Fruit fly (Drosophila melanogaster) whole organism, embryonic: Measurements from ENCODE around the gene Usp10.

Source experiments
- Awh ChIP-seq: fragments of 200-800 bp; sonication (Bioruptor generic); IDR thresholded peaks from 2 replicates; pipeline ENCODE4, ENCODE4 v1.3.6; 2022; ENCODE audit warnings: missing biosample characterization, missing genetic modification characterization
- BtbVII ChIP-seq: fragments of 200-800 bp; sonication (Bioruptor generic); optimal IDR thresholded peaks from 3 replicates; lab custom pipeline; 2017; ENCODE audit warnings: missing biosample characterization, mild to moderate bottlenecking, missing genetic modification characterization
- CG10321 ChIP-seq: fragments of 200-800 bp; sonication (Bioruptor generic); IDR thresholded peaks from 2 replicates; pipeline ENCODE4 v1.3.6; 2022; ENCODE audit warnings: missing biosample characterization, missing genetic modification characterization
- CG10431 ChIP-seq: fragments of 200-800 bp; sonication (Bioruptor generic); optimal IDR thresholded peaks from 3 replicates; lab custom pipeline; 2018; ENCODE audit warnings: missing biosample characterization, mild to moderate bottlenecking, missing genetic modification characterization
- CG10959 ChIP-seq: fragments of 200-800 bp; sonication (Bioruptor generic); IDR thresholded peaks from 2 replicates; pipeline ENCODE4 v1.3.6; 2022; ENCODE audit warnings: missing biosample characterization, missing genetic modification characterization
- CG10979 ChIP-seq: fragments of 200-800 bp; sonication (Bioruptor generic); optimal IDR thresholded peaks from 2 replicates; lab custom pipeline; 2018; ENCODE audit warnings: missing biosample characterization, mild to moderate bottlenecking, missing genetic modification characterization, moderate library complexity
- CG12155 ChIP-seq: fragments of 200-800 bp; sonication (Bioruptor generic); optimal IDR thresholded peaks from 3 replicates; lab custom pipeline; 2016; ENCODE audit warnings: missing biosample characterization, missing genetic modification characterization
- CG13424 ChIP-seq: fragments of 200-800 bp; sonication (Bioruptor generic); optimal IDR thresholded peaks from 2 replicates; lab custom pipeline; 2019; ENCODE audit warnings: missing biosample characterization, mild to moderate bottlenecking, missing genetic modification characterization, moderate library complexity
- CG15073 ChIP-seq: fragments of 200-800 bp; sonication (Bioruptor generic); optimal IDR thresholded peaks from 2 replicates; lab custom pipeline; 2016; ENCODE audit warnings: missing biosample characterization, missing genetic modification characterization
- CG17328 ChIP-seq: fragments of 200-800 bp; sonication (Bioruptor generic); IDR thresholded peaks from 2 replicates; pipeline ENCODE4 v1.3.6; 2022; ENCODE audit warnings: missing biosample characterization, missing genetic modification characterization
- CG33557 ChIP-seq: fragments of 200-800 bp; sonication (Bioruptor generic); optimal IDR thresholded peaks from 2 replicates; lab custom pipeline; 2019; ENCODE audit warnings: missing biosample characterization, mild to moderate bottlenecking, missing genetic modification characterization, moderate library complexity
- CG34224 ChIP-seq: fragments of 200-800 bp; sonication (Bioruptor generic); IDR thresholded peaks from 3 replicates; pipeline ENCODE4 v1.3.6; 2022; ENCODE audit warnings: missing biosample characterization, missing genetic modification characterization; ENCODE audit not compliant: partially characterized antibody
- CG6175 ChIP-seq: fragments of 200-800 bp; sonication (Bioruptor generic); IDR thresholded peaks from 3 replicates; pipeline ENCODE4 v1.3.6; 2022; ENCODE audit warnings: missing biosample characterization, missing genetic modification characterization
- CG6654 ChIP-seq: fragments of 200-800 bp; sonication (Bioruptor generic); optimal IDR thresholded peaks from 2 replicates; lab custom pipeline; 2017; ENCODE audit warnings: missing biosample characterization, mild to moderate bottlenecking, missing genetic modification characterization
- CG7928 ChIP-seq: fragments of 200-800 bp; sonication (Bioruptor generic); optimal IDR thresholded peaks from 2 replicates; lab custom pipeline; 2017; ENCODE audit warnings: missing biosample characterization, mild to moderate bottlenecking, missing genetic modification characterization
- CG8281 ChIP-seq: fragments of 200-800 bp; sonication (Bioruptor generic); optimal IDR thresholded peaks from 2 replicates; lab custom pipeline; 2018; ENCODE audit warnings: missing biosample characterization, mild to moderate bottlenecking, missing genetic modification characterization, moderate library complexity
- Dfd ChIP-seq, 2 experiments: fragments of >200 bp; optimal IDR thresholded peaks; 2 replicates each; lab custom pipeline; 2017; ENCODE audit warnings: missing biosample characterization in 2 of 2, missing genetic modification characterization in 2 of 2
- Doc2 ChIP-seq: fragments of 200-800 bp; sonication (Bioruptor generic); IDR thresholded peaks from 2 replicates; pipeline ENCODE4 v1.3.6; 2022; ENCODE audit warnings: missing biosample characterization, missing genetic modification characterization
- Dp ChIP-seq: fragments of 200-800 bp; sonication (Bioruptor generic); optimal IDR thresholded peaks from 2 replicates; lab custom pipeline; 2018; ENCODE audit warnings: missing biosample characterization, mild to moderate bottlenecking, missing genetic modification characterization, moderate library complexity
- HLH54F ChIP-seq: fragments of 200-800 bp; sonication (Bioruptor generic); optimal IDR thresholded peaks from 3 replicates; lab custom pipeline; 2016; ENCODE audit warnings: missing biosample characterization, missing genetic modification characterization
- Hr39 ChIP-seq: fragments of >200 bp; optimal IDR thresholded peaks from 2 replicates; lab custom pipeline; 2017
- Hr51 ChIP-seq, 2 experiments: fragments of 200-800 bp; sonication (Bioruptor generic); optimal IDR thresholded peaks; 2 replicates in 1 of 2; 3 replicates in 1 of 2; lab custom pipeline; 2016 to 2018; ENCODE audit warnings: missing biosample characterization in 2 of 2, missing genetic modification characterization in 2 of 2, mild to moderate bottlenecking in 1 of 2, moderate library complexity in 1 of 2
- Lim3 ChIP-seq: fragments of 200-800 bp; sonication (Bioruptor generic); IDR thresholded peaks from 2 replicates; pipeline ENCODE4 v1.3.6; 2022; ENCODE audit warnings: missing biosample characterization, missing genetic modification characterization
- Mad ChIP-seq: fragments of 200-800 bp; sonication (Bioruptor generic); optimal IDR thresholded peaks from 2 replicates; lab custom pipeline; 2016; ENCODE audit warnings: missing biosample characterization, missing genetic modification characterization
- Mrtf ChIP-seq: fragments of 200-800 bp; sonication (Bioruptor generic); IDR thresholded peaks from 3 replicates; pipeline ENCODE4 v1.3.6; 2022; ENCODE audit warnings: missing biosample characterization, missing genetic modification characterization
- Neu2 ChIP-seq: fragments of 200-800 bp; sonication (Bioruptor generic); optimal IDR thresholded peaks from 3 replicates; lab custom pipeline; 2016; ENCODE audit warnings: missing biosample characterization, missing genetic modification characterization, borderline replicate concordance
- Ravus ChIP-seq: fragments of 200-800 bp; sonication (Bioruptor generic); IDR thresholded peaks from 2 replicates; pipeline ENCODE4 v1.3.6; 2022; ENCODE audit warnings: missing biosample characterization, missing genetic modification characterization
- Scr ChIP-seq: fragments of 200-800 bp; sonication (Bioruptor generic); IDR thresholded peaks from 2 replicates; pipeline ENCODE4 v1.3.6; 2022; ENCODE audit warnings: missing biosample characterization, missing genetic modification characterization; ENCODE audit not compliant: partially characterized antibody
- Sry-β ChIP-seq: fragments of 200-800 bp; sonication (Bioruptor generic); optimal IDR thresholded peaks from 2 replicates; lab custom pipeline; 2018; ENCODE audit warnings: missing biosample characterization, mild to moderate bottlenecking, missing genetic modification characterization, moderate library complexity
- Xrp1 ChIP-seq: fragments of 200-800 bp; sonication (Bioruptor generic); IDR thresholded peaks from 2 replicates; pipeline ENCODE4 v1.3.6; 2022; ENCODE audit warnings: missing biosample characterization, missing genetic modification characterization
- al ChIP-seq: fragments of 200-800 bp; sonication (Bioruptor generic); IDR thresholded peaks from 2 replicates; pipeline ENCODE4 v1.3.6; 2022; ENCODE audit warnings: missing biosample characterization, missing genetic modification characterization
- croc ChIP-seq: fragments of 200-800 bp; sonication (Bioruptor generic); conservative IDR thresholded peaks from 3 replicates; pipeline ENCODE4 v1.3.6; 2022; ENCODE audit warnings: missing biosample characterization, missing genetic modification characterization
- dmrt11E ChIP-seq: fragments of 200-800 bp; sonication (Bioruptor generic); optimal IDR thresholded peaks from 3 replicates; lab custom pipeline; 2018; ENCODE audit warnings: missing biosample characterization, mild to moderate bottlenecking, missing genetic modification characterization, moderate library complexity
- esg ChIP-seq: fragments of 200-800 bp; sonication (Bioruptor generic); conservative IDR thresholded peaks from 2 replicates; pipeline ENCODE4 v1.3.6; 2022; ENCODE audit warnings: missing biosample characterization, missing genetic modification characterization
- gfzf ChIP-seq: fragments of 200-800 bp; sonication (Bioruptor generic); optimal IDR thresholded peaks from 2 replicates; lab custom pipeline; 2016; ENCODE audit warnings: missing biosample characterization, mild to moderate bottlenecking, missing genetic modification characterization, moderate library complexity
- insv ChIP-seq, 2 experiments: fragments of 200-800 bp; sonication (Bioruptor generic); optimal IDR thresholded peaks; 3 replicates each; lab custom pipeline; 2016 to 2018; ENCODE audit warnings: missing biosample characterization in 2 of 2, missing genetic modification characterization in 2 of 2
- jigr1 ChIP-seq: fragments of 200-800 bp; sonication (Bioruptor generic); IDR thresholded peaks from 3 replicates; pipeline ENCODE4 v1.3.6; 2022; ENCODE audit warnings: missing biosample characterization, missing genetic modification characterization
- kay ChIP-seq: fragments of 200-800 bp; sonication (Bioruptor generic); optimal IDR thresholded peaks from 2 replicates; lab custom pipeline; 2016; ENCODE audit warnings: missing biosample characterization, missing genetic modification characterization
- knrl ChIP-seq: fragments of 200-800 bp; sonication (Bioruptor generic); IDR thresholded peaks from 3 replicates; pipeline ENCODE4 v1.3.6; 2022; ENCODE audit warnings: missing biosample characterization, missing genetic modification characterization; ENCODE audit not compliant: partially characterized antibody
- lola ChIP-seq, 3 experiments: fragments of >200 bp in 2 of 3; fragments of 200-800 bp in 1 of 3; sonication (Bioruptor generic) in 1 of 3; optimal IDR thresholded peaks; 2 replicates each; lab custom pipeline; 2017 to 2019; ENCODE audit warnings: missing biosample characterization in 3 of 3, missing genetic modification characterization in 3 of 3, mild to moderate bottlenecking in 1 of 3, moderate library complexity in 1 of 3
- nmo ChIP-seq: fragments of 200-800 bp; sonication (Bioruptor generic); optimal IDR thresholded peaks from 2 replicates; lab custom pipeline; 2018; ENCODE audit warnings: missing biosample characterization, mild to moderate bottlenecking, missing genetic modification characterization, moderate library complexity
- org-1 ChIP-seq: fragments of 200-800 bp; sonication (Bioruptor generic); optimal IDR thresholded peaks from 2 replicates; lab custom pipeline; 2017; ENCODE audit warnings: missing biosample characterization, missing genetic modification characterization
- pzg ChIP-seq: fragments of 200-800 bp; sonication (Bioruptor generic); optimal IDR thresholded peaks from 3 replicates; lab custom pipeline; 2018; ENCODE audit warnings: missing biosample characterization, mild to moderate bottlenecking, missing genetic modification characterization, moderate library complexity
- ro ChIP-seq: fragments of 200-800 bp; sonication (Bioruptor generic); IDR thresholded peaks from 2 replicates; pipeline ENCODE4 v1.3.6; 2022; ENCODE audit warnings: missing biosample characterization, missing genetic modification characterization
- sens-2 ChIP-seq: fragments of 200-800 bp; sonication (Bioruptor generic); IDR thresholded peaks from 2 replicates; pipeline ENCODE4 v1.3.6; 2022; ENCODE audit warnings: missing biosample characterization, missing genetic modification characterization
- tgo ChIP-seq: fragments of 200-800 bp; sonication (Bioruptor generic); IDR thresholded peaks from 3 replicates; pipeline ENCODE4 v1.3.6; 2022; ENCODE audit warnings: missing biosample characterization, missing genetic modification characterization
- tna ChIP-seq: fragments of 200-800 bp; sonication (Bioruptor generic); IDR thresholded peaks from 2 replicates; pipeline ENCODE4 v1.3.6; 2022; ENCODE audit warnings: missing biosample characterization, missing genetic modification characterization; ENCODE audit not compliant: partially characterized antibody
- yki ChIP-seq: fragments of >200 bp; optimal IDR thresholded peaks from 3 replicates; lab custom pipeline; 2018

The Usp10 gene

DNA sequence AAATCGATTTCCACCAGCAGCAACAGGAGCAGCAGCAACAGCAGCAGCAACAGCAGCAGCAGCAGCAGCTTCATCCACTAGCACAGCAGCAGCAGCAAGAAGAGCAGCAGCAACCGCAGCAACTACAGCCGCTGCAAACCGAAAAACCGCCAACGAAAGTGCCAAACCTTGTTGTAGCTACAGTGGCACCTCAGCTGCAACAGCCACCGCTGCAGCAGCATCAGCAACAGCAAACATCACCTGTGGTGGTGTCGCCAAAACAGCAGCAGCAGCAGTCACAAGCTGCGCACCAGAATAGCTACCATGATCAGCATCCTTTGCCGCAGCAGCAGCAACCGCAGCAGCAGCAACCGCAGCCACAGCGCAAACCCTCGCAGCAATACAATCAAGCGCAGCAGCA lies 16.7 kb downstream of the Usp10 start:
- TF ChIP-seq Hr51 (GFP tag; optimal IDR thresholded peaks at IDR 0.05; lab: Kevin White, UChicago), result no peak
- TF ChIP-seq Dfd (GFP tag; optimal IDR thresholded peaks at IDR 0.05; lab: Kevin White, UChicago), result peak in 1 of 2 experiments; percentile 67
- TF ChIP-seq, all 482 proteins: peak for 1

DNA sequence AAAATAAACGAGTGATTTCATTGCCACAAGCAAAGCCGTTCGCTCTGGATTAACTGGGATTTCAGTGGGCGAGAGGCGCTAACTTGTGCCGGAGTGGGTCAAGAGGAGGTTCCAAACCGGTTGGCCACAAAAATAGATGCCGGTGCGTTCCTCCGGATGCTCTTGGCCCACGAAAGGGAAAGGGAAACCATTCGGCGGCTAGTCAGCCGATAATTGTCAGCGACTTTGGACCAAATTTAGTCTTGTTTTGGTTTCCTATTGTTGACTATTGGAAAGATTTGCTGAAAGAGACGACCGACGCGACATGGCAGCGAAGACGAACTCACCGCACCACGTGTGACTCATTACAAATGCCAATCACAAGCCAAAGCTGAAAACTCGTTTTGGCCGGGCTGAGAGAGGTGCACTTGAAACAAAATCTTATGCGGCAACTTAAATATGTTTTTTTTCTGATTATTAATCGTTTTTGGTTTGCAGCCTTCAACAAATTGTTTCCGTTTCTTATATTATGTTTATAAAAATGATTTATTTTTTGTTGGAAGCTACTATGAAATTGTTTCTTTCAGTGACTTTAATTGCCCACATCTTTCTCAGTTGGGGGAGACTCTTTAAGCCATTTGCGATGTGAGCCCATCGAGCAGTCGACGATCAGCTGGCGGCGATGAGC lies 23.7 kb downstream of the Usp10 start, which contains the start of gene CG34056:
Gene CG34056 (plus strand): TSS at position 638 of the 667 bp plus-strand sequence.
- TF ChIP-seq kay (GFP tag; lab: Kevin White, UChicago), result peak; percentile 94
- peak; percentile 84 for TF ChIP-seq CG8281
- TF ChIP-seq CG12155 (GFP tag; lab: Kevin White, UChicago), result peak; percentile 75
- peak; percentile 96 for TF ChIP-seq Xrp1
- peak; percentile 90 for TF ChIP-seq al (GFP tag; lab: Robert Waterston, UW)
- no peak for TF ChIP-seq knrl (GFP tag; lab: Robert Waterston, UW)
- TF ChIP-seq croc (GFP tag; lab: Robert Waterston, UW), result peak; percentile 83
- peak; percentile 94 for TF ChIP-seq CG10979 (tag; lab: Kevin White, UChicago)
- TF ChIP-seq dmrt11E, result peak; percentile 66
- peak; percentile 93 for TF ChIP-seq Mrtf (GFP tag; lab: Robert Waterston, UW)
- TF ChIP-seq nmo, result peak; percentile 88
- peak; percentile 89 for TF ChIP-seq CG6175 (GFP tag; lab: Robert Waterston, UW)
- peak; percentile 60; the same call in 1 of the 2 replicates for TF ChIP-seq CG10321 (GFP tag; lab: Robert Waterston, UW)
- peak; percentile 92 for TF ChIP-seq Ravus (GFP tag; lab: Robert Waterston, UW)
- peak; percentile 71 for TF ChIP-seq HLH54F (GFP tag; lab: Kevin White, UChicago)
- no peak for TF ChIP-seq tna (GFP tag; lab: Robert Waterston, UW)
- peak; percentile 86 for TF ChIP-seq jigr1 (GFP tag; lab: Robert Waterston, UW)
- TF ChIP-seq CG17328 (GFP tag; lab: Robert Waterston, UW), result peak; percentile 92
- no peak for TF ChIP-seq yki (lab: Kevin White, UChicago)
- TF ChIP-seq CG34224 (GFP tag; lab: Robert Waterston, UW), result no peak
- TF ChIP-seq Dp (GFP tag; lab: Kevin White, UChicago), result no peak
- no peak for TF ChIP-seq insv (GFP tag; optimal IDR thresholded peaks at IDR 0.05; lab: Kevin White, UChicago)
- TF ChIP-seq tgo (GFP tag; lab: Robert Waterston, UW), result peak; percentile 96
- TF ChIP-seq CG6654 (GFP tag; lab: Kevin White, UChicago), result peak; percentile 82
- TF ChIP-seq org-1 (GFP tag; lab: Kevin White, UChicago), result peak; percentile 63
- peak; percentile 97 for TF ChIP-seq Awh (GFP tag; lab: Robert Waterston, UW)
- no peak for TF ChIP-seq Neu2
- TF ChIP-seq Hr39, result no peak
- peak; percentile 19 for TF ChIP-seq CG33557
- TF ChIP-seq Scr, result no peak
- no peak for TF ChIP-seq gfzf (GFP tag; lab: Kevin White, UChicago)
- peak; percentile 82 for TF ChIP-seq Doc2
- peak; percentile 79 for TF ChIP-seq ro
- TF ChIP-seq pzg (GFP tag; lab: Kevin White, UChicago), result no peak
- TF ChIP-seq Mad (GFP tag; lab: Kevin White, UChicago), result peak; percentile 64
- peak in 1 of 3 experiments; percentile 63 for TF ChIP-seq lola (GFP tag; optimal IDR thresholded peaks at IDR 0.05; lab: Kevin White, UChicago)
- TF ChIP-seq CG10431, result peak; percentile 46
- TF ChIP-seq Sry-β (GFP tag; lab: Kevin White, UChicago), result peak; percentile 49
- TF ChIP-seq sens-2 (GFP tag; lab: Robert Waterston, UW), result peak; percentile 84
- peak; percentile 90 for TF ChIP-seq CG13424
- no peak for TF ChIP-seq CG15073 (GFP tag; lab: Kevin White, UChicago)
- TF ChIP-seq CG7928, result peak; percentile 74
- peak; percentile 85 for TF ChIP-seq CG10959 (GFP tag; lab: Robert Waterston, UW)
- TF ChIP-seq BtbVII (GFP tag; lab: Kevin White, UChicago), result peak; percentile 92
- TF ChIP-seq Lim3 (GFP tag; lab: Robert Waterston, UW), result peak; percentile 73; the same call in 1 of the 2 replicates
- peak; percentile 92 for TF ChIP-seq esg (GFP tag; lab: Robert Waterston, UW)
